Worm (Caenorhabditis elegans): ENCODE results near the gene W09G12.6.

The W09G12.6 gene

ce11 chrIV:1274583-1274982 lies 42.9 kb downstream of the W09G12.6 start, which contains the start of gene C09E9.1 (continued):
- TF ChIP-seq aly-2 (tag; optimal IDR thresholded peaks at IDR 0.05) (no peak), attf-4 (tag; optimal IDR thresholded peaks at IDR 0.05) (no peak), Y75B8A.6 (GFP tag; IDR thresholded peaks at IDR 0.05) (no peak), gei-8 (GFP tag; optimal IDR thresholded peaks at IDR 0.05) (no peak), ztf-7 (tag; optimal IDR thresholded peaks at IDR 0.05) (peak; percentile 13), Y105C5A.15 (GFP tag; IDR thresholded peaks at IDR 0.05) (no peak), zip-11 (GFP tag; IDR thresholded peaks at IDR 0.05) (no peak), nhr-28 (tag; optimal IDR thresholded peaks at IDR 0.05) (peak; percentile 29), T26A8.4 (GFP tag; IDR thresholded peaks at IDR 0.05) (no peak), ceh-82 (tag; optimal IDR thresholded peaks at IDR 0.05) (no peak), T20F7.1 (GFP tag; optimal IDR thresholded peaks at IDR 0.05) (peak; percentile 75), pqm-1 (tag; optimal IDR thresholded peaks at IDR 0.05) (no peak), madf-9 (GFP tag; conservative IDR thresholded peaks at IDR 0.05) (no peak), ama-1 (optimal IDR thresholded peaks at IDR 0.05) (no peak), nhr-11 (tag; optimal IDR thresholded peaks at IDR 0.05) (peak; percentile 27), ces-1 (GFP tag; optimal IDR thresholded peaks at IDR 0.05) (no peak), lim-7 (GFP tag; IDR thresholded peaks at IDR 0.05) (no peak), php-3 (GFP tag; IDR thresholded peaks at IDR 0.05) (no peak), F10B5.3 (tag; optimal IDR thresholded peaks at IDR 0.05) (no peak), lsy-2 (tag; optimal IDR thresholded peaks at IDR 0.05) (peak in 1 of 2 experiments; percentile 74), dpl-1 (GFP tag; optimal IDR thresholded peaks at IDR 0.05) (peak; percentile 79), tra-1 (GFP tag; IDR thresholded peaks at IDR 0.05) (no peak), mdl-1 (tag; optimal IDR thresholded peaks at IDR 0.05) (peak; percentile 95 to 99), snpc-4 (tag; optimal IDR thresholded peaks at IDR 0.05) (no peak), duxl-1 (tag; optimal IDR thresholded peaks at IDR 0.05; ENCODE audit: poor library complexity) (no peak), nhr-25 (tag; optimal IDR thresholded peaks at IDR 0.05; ENCODE audit: borderline replicate concordance, insufficient read depth) (no peak), lin-29 (GFP tag; IDR thresholded peaks at IDR 0.05) (no peak), hlh-30 (tag; optimal IDR thresholded peaks at IDR 0.05; ENCODE audit: insufficient read depth) (peak; percentile 95), sdz-12 (GFP tag; optimal IDR thresholded peaks at IDR 0.05) (no peak), lin-13 (GFP tag; optimal IDR thresholded peaks at IDR 0.05) (peak; percentile 50), nhr-41 (GFP tag; IDR thresholded peaks at IDR 0.05) (no peak), ceh-44 (GFP tag; IDR thresholded peaks at IDR 0.05) (no peak), ceh-20 (GFP tag; IDR thresholded peaks at IDR 0.05) (peak; percentile 33; the same call in 1 of the 2 replicates), D1046.2 (GFP tag; IDR thresholded peaks at IDR 0.05) (no peak), zip-2 (tag; optimal IDR thresholded peaks at IDR 0.05) (no peak), unc-39 (tag; optimal IDR thresholded peaks at IDR 0.05) (no peak), rbr-2 (tag; optimal IDR thresholded peaks at IDR 0.05) (peak; percentile 50)

DNA sequence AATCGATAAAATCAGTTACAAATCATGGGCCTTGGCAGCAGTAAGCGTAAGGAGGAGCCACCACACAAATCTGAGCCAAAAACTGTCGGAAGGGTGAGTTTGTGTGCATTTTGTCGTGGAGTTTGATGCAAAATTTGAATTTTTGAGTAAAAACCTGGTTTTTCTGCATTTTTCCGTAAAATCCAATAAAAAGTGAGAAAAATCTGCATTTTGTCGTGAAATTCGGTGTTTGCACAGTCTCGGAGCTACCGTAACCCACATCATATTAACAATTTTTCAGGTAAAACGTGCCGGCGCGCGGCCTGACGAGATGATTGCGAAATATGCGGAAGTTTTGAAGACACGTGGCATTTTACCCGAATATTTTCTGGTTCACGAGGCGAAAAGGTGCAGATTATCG lies 44.2 kb downstream of the W09G12.6 start:
- no peak for TF ChIP-seq lir-3 (tag; optimal IDR thresholded peaks at IDR 0.05)
- TF ChIP-seq set-16 (GFP tag; IDR thresholded peaks at IDR 0.05) = no peak
- peak; percentile 40 for TF ChIP-seq aha-1 (tag)
- 0 out of 2 replicates have a peak, but pooled peaks have one; percentile 48 for TF ChIP-seq Y48G9A.11 (GFP tag; IDR thresholded peaks at IDR 0.05)
- TF ChIP-seq zfp-3 (GFP tag; conservative IDR thresholded peaks at IDR 0.05) = no peak
- no peak for TF ChIP-seq nhr-11 (tag; optimal IDR thresholded peaks at IDR 0.05)
- no peak for TF ChIP-seq lin-29 (GFP tag; IDR thresholded peaks at IDR 0.05)
- 0 out of 2 replicates have a peak, but pooled peaks have one; percentile 24 for TF ChIP-seq mxl-2 (GFP tag; conservative IDR thresholded peaks at IDR 0.05)
- TF ChIP-seq Y75B8A.6 (GFP tag; IDR thresholded peaks at IDR 0.05) = 0 out of 2 replicates have a peak, but pooled peaks have one; percentile 16
- TF ChIP-seq lsy-2 (tag; optimal IDR thresholded peaks at IDR 0.05) = peak in 1 of 2 experiments; percentile 2
- peak; percentile 34 for TF ChIP-seq lin-13 (GFP tag; optimal IDR thresholded peaks at IDR 0.05)

Data from whole organism, L4 larva.